Fruit fly (Drosophila melanogaster) whole organism, prepupa: Measurements from ENCODE around the gene CG46320.

ENCODE experiments used
- Blimp-1 ChIP-seq: fragments of 200-800 bp; sonication (Bioruptor generic); optimal IDR thresholded peaks from 3 replicates; lab custom pipeline; 2017; ENCODE audit warnings: missing biosample characterization, missing genetic modification characterization, mild to moderate bottlenecking, moderate library complexity, missing genetic modification reagents
- CG10631 ChIP-seq: fragments of 200-800 bp; sonication (Bioruptor generic); optimal IDR thresholded peaks from 2 replicates; lab custom pipeline; 2016; ENCODE audit warnings: missing biosample characterization, missing genetic modification characterization
- CG10669 ChIP-seq: fragments of 200-800 bp; sonication (Bioruptor generic); optimal IDR thresholded peaks from 3 replicates; lab custom pipeline; 2018; ENCODE audit warnings: missing biosample characterization, mild to moderate bottlenecking, missing genetic modification characterization, moderate library complexity
- CG11294 ChIP-seq: fragments of 200-800 bp; sonication (Bioruptor generic); IDR thresholded peaks from 2 replicates; pipeline ENCODE4 v1.3.6; 2022; ENCODE audit warnings: missing biosample characterization, missing genetic modification characterization
- CG11762 ChIP-seq: fragments of 200-800 bp; sonication (Bioruptor generic); optimal IDR thresholded peaks from 3 replicates; lab custom pipeline; 2016; ENCODE audit warnings: missing biosample characterization, missing genetic modification characterization; ENCODE audit not compliant: insufficient read depth
- CG11902 ChIP-seq: fragments of 200-800 bp; sonication (Bioruptor generic); optimal IDR thresholded peaks from 3 replicates; lab custom pipeline; 2016; ENCODE audit warnings: missing biosample characterization, missing genetic modification characterization
- CG15336 ChIP-seq: fragments of 200-800 bp; sonication (Bioruptor generic); IDR thresholded peaks from 2 replicates; pipeline ENCODE4 v1.3.6; 2022; ENCODE audit warnings: missing biosample characterization, missing genetic modification characterization
- CG1621 ChIP-seq: fragments of 200-800 bp; sonication (Bioruptor generic); optimal IDR thresholded peaks from 3 replicates; lab custom pipeline; 2018; ENCODE audit warnings: missing biosample characterization, mild to moderate bottlenecking, missing genetic modification characterization
- CG16779 ChIP-seq: fragments of 200-800 bp; sonication (Bioruptor generic); optimal IDR thresholded peaks from 3 replicates; lab custom pipeline; 2017; ENCODE audit warnings: missing biosample characterization, mild to moderate bottlenecking, missing genetic modification characterization
- CG3032 ChIP-seq: fragments of 200-800 bp; optimal IDR thresholded peaks from 2 replicates; lab custom pipeline; 2019; ENCODE audit warnings: missing biosample characterization, mild to moderate bottlenecking, missing genetic modification characterization, moderate library complexity
- CG31627 ChIP-seq: fragments of 200-800 bp; sonication (Bioruptor generic); optimal IDR thresholded peaks from 3 replicates; lab custom pipeline; 2016; ENCODE audit warnings: missing biosample characterization, missing genetic modification characterization
- CG32006 ChIP-seq: fragments of 200-800 bp; sonication (Bioruptor generic); optimal IDR thresholded peaks from 3 replicates; lab custom pipeline; 2017; ENCODE audit warnings: missing biosample characterization, mild to moderate bottlenecking, missing genetic modification characterization
- CG34406 ChIP-seq: fragments of 200-800 bp; sonication (Bioruptor generic); optimal IDR thresholded peaks from 3 replicates; lab custom pipeline; 2016; ENCODE audit warnings: missing biosample characterization, missing genetic modification characterization
- CG3919 ChIP-seq: fragments of 200-800 bp; sonication (Bioruptor generic); optimal IDR thresholded peaks from 3 replicates; lab custom pipeline; 2016; ENCODE audit warnings: missing biosample characterization, missing genetic modification characterization
- CG4318 ChIP-seq: fragments of 200-800 bp; sonication (Bioruptor generic); optimal IDR thresholded peaks from 3 replicates; lab custom pipeline; 2017; ENCODE audit warnings: missing biosample characterization, mild to moderate bottlenecking, missing genetic modification characterization
- CG6163 ChIP-seq: fragments of 200-800 bp; sonication (Bioruptor generic); IDR thresholded peaks from 3 replicates; pipeline ENCODE4 v1.3.6; 2022; ENCODE audit warnings: missing biosample characterization, missing genetic modification characterization
- CG6792 ChIP-seq: fragments of 200-800 bp; sonication (Bioruptor generic); optimal IDR thresholded peaks from 3 replicates; lab custom pipeline; 2016; ENCODE audit warnings: missing biosample characterization, missing genetic modification characterization
- CG6808 ChIP-seq: fragments of 200-800 bp; sonication (Bioruptor generic); optimal IDR thresholded peaks from 3 replicates; lab custom pipeline; 2017; ENCODE audit warnings: missing biosample characterization, missing genetic modification characterization, mild to moderate bottlenecking, moderate library complexity, missing genetic modification reagents
- CG6854 ChIP-seq: fragments of 200-800 bp; sonication (Bioruptor generic); optimal IDR thresholded peaks from 2 replicates; lab custom pipeline; 2017; ENCODE audit warnings: missing biosample characterization, mild to moderate bottlenecking, missing genetic modification characterization
- CG8319 ChIP-seq: fragments of 200-800 bp; sonication (Bioruptor generic); optimal IDR thresholded peaks from 3 replicates; lab custom pipeline; 2016; ENCODE audit warnings: missing biosample characterization, missing genetic modification characterization
- CG8632 ChIP-seq: fragments of 200-800 bp; sonication (Bioruptor generic); optimal IDR thresholded peaks from 3 replicates; lab custom pipeline; 2016; ENCODE audit warnings: missing biosample characterization, missing genetic modification characterization
- CG9139 ChIP-seq: fragments of 200-800 bp; sonication (Bioruptor generic); optimal IDR thresholded peaks from 3 replicates; lab custom pipeline; 2017; ENCODE audit warnings: missing biosample characterization, mild to moderate bottlenecking, missing genetic modification characterization
- Eip75B ChIP-seq: fragments of 200-800 bp; sonication (Bioruptor generic); optimal IDR thresholded peaks from 3 replicates; lab custom pipeline; 2016; ENCODE audit warnings: missing biosample characterization, missing genetic modification characterization
- Eip78C ChIP-seq: fragments of 200-800 bp; sonication (Bioruptor generic); peaks from one replicate; lab custom pipeline; 2016; ENCODE audit warnings: missing biosample characterization, missing genetic modification characterization
- Eip93F ChIP-seq: fragments of 200-800 bp; sonication (Bioruptor generic); optimal IDR thresholded peaks from 2 replicates; lab custom pipeline; 2016; ENCODE audit warnings: missing biosample characterization, mild to moderate bottlenecking, missing genetic modification characterization
- Ets21C ChIP-seq: fragments of 200-800 bp; sonication (Bioruptor generic); optimal IDR thresholded peaks from 3 replicates; lab custom pipeline; 2016; ENCODE audit warnings: missing biosample characterization, missing genetic modification characterization
- Ets96B ChIP-seq: fragments of 200-800 bp; optimal IDR thresholded peaks from 2 replicates; lab custom pipeline; 2019; ENCODE audit warnings: missing biosample characterization, mild to moderate bottlenecking, missing genetic modification characterization, moderate library complexity
- Gug ChIP-seq: fragments of 200-800 bp; sonication (Bioruptor generic); IDR thresholded peaks from 2 replicates; pipeline ENCODE4 v1.3.6; 2022; ENCODE audit warnings: missing biosample characterization, missing genetic modification characterization
- Hr38 ChIP-seq: sonication (Bioruptor generic); optimal IDR thresholded peaks from 2 replicates; lab custom pipeline; 2016; ENCODE audit warnings: missing biosample characterization, missing genetic modification characterization
- Hr39 ChIP-seq: fragments of 200-800 bp; sonication (Bioruptor generic); optimal IDR thresholded peaks from 2 replicates; lab custom pipeline; 2016; ENCODE audit warnings: missing biosample characterization, missing genetic modification characterization
- Hr4 ChIP-seq: fragments of 200-800 bp; sonication (Bioruptor generic); optimal IDR thresholded peaks from 3 replicates; lab custom pipeline; 2016; ENCODE audit warnings: missing biosample characterization, missing genetic modification characterization
- Lpt ChIP-seq: fragments of 200-800 bp; sonication (Bioruptor generic); optimal IDR thresholded peaks from 3 replicates; lab custom pipeline; 2016; ENCODE audit warnings: missing biosample characterization, missing genetic modification characterization
- OdsH ChIP-seq: fragments of 200-800 bp; sonication (Bioruptor generic); optimal IDR thresholded peaks from 3 replicates; lab custom pipeline; 2016; ENCODE audit warnings: missing biosample characterization, missing genetic modification characterization
- Smox ChIP-seq: fragments of 200-800 bp; sonication (Bioruptor generic); optimal IDR thresholded peaks from 3 replicates; lab custom pipeline; 2016; ENCODE audit warnings: missing biosample characterization, missing genetic modification characterization
- Sox102F ChIP-seq: fragments of 200-800 bp; sonication (Bioruptor generic); optimal IDR thresholded peaks from 2 replicates; lab custom pipeline; 2016; ENCODE audit warnings: missing biosample characterization, mild to moderate bottlenecking, missing genetic modification characterization
- Sox14 ChIP-seq: fragments of 200-800 bp; sonication (Bioruptor generic); optimal IDR thresholded peaks from 3 replicates; lab custom pipeline; 2016; ENCODE audit warnings: missing biosample characterization, missing genetic modification characterization
- Sox15 ChIP-seq: fragments of 200-800 bp; sonication (Bioruptor generic); optimal IDR thresholded peaks from 3 replicates; lab custom pipeline; 2016; ENCODE audit warnings: missing biosample characterization, missing genetic modification characterization
- achi ChIP-seq: fragments of 200-800 bp; sonication (Bioruptor generic); optimal IDR thresholded peaks from 3 replicates; lab custom pipeline; 2016; ENCODE audit warnings: missing biosample characterization, missing genetic modification characterization
- cyc ChIP-seq: fragments of 200-800 bp; sonication (Bioruptor generic); optimal IDR thresholded peaks from 3 replicates; lab custom pipeline; 2016; ENCODE audit warnings: missing biosample characterization, missing genetic modification characterization
- dac ChIP-seq: fragments of 200-800 bp; sonication (Bioruptor generic); optimal IDR thresholded peaks from 2 replicates; lab custom pipeline; 2017; ENCODE audit warnings: missing biosample characterization, mild to moderate bottlenecking, missing genetic modification characterization
- dsx ChIP-seq: fragments of 200-800 bp; optimal IDR thresholded peaks from 3 replicates; lab custom pipeline; 2019; ENCODE audit warnings: missing biosample characterization, mild to moderate bottlenecking, missing genetic modification characterization, moderate library complexity; ENCODE audit not compliant: poor library complexity, severe bottlenecking
- eg ChIP-seq: fragments of 200-800 bp; sonication (Bioruptor generic); IDR thresholded peaks from 3 replicates; pipeline ENCODE4 v1.3.6; 2022; ENCODE audit warnings: missing biosample characterization, missing genetic modification characterization
- esn ChIP-seq: fragments of 200-800 bp; sonication (Bioruptor generic); optimal IDR thresholded peaks from 2 replicates; lab custom pipeline; 2016; ENCODE audit warnings: missing biosample characterization, mild to moderate bottlenecking, missing genetic modification characterization, moderate library complexity
- fd59A ChIP-seq: fragments of 200-800 bp; sonication (Bioruptor generic); optimal IDR thresholded peaks from 2 replicates; lab custom pipeline; 2017; ENCODE audit warnings: missing biosample characterization, mild to moderate bottlenecking, missing genetic modification characterization, missing genetic modification reagents
- lz ChIP-seq: fragments of 200-800 bp; sonication (Bioruptor generic); optimal IDR thresholded peaks from 3 replicates; lab custom pipeline; 2016; ENCODE audit warnings: missing biosample characterization, missing genetic modification characterization
- pdm3 ChIP-seq: fragments of 200-800 bp; sonication (Bioruptor generic); optimal IDR thresholded peaks from 3 replicates; lab custom pipeline; 2016; ENCODE audit warnings: missing biosample characterization, missing genetic modification characterization
- spab ChIP-seq: fragments of 200-800 bp; sonication (Bioruptor generic); optimal IDR thresholded peaks from 2 replicates; lab custom pipeline; 2017; ENCODE audit warnings: missing biosample characterization, mild to moderate bottlenecking, missing genetic modification characterization, missing genetic modification reagents
- ss ChIP-seq, 2 experiments: fragments of 200-800 bp; sonication (Bioruptor generic); optimal IDR thresholded peaks; 2 replicates in 1 of 2; 3 replicates in 1 of 2; lab custom pipeline; 2017 to 2018; ENCODE audit warnings: mild to moderate bottlenecking in 2 of 2, missing biosample characterization in 2 of 2, missing genetic modification characterization in 2 of 2, moderate library complexity in 1 of 2
- svp ChIP-seq: fragments of 200-800 bp; sonication (Bioruptor generic); peaks from one replicate; lab custom pipeline; 2016; ENCODE audit warnings: missing biosample characterization, missing genetic modification characterization
- topi ChIP-seq: fragments of 200-800 bp; sonication (Bioruptor generic); optimal IDR thresholded peaks from 3 replicates; lab custom pipeline; 2016; ENCODE audit warnings: missing biosample characterization, missing genetic modification characterization
- vri ChIP-seq: fragments of 200-800 bp; sonication (Bioruptor generic); optimal IDR thresholded peaks from 3 replicates; lab custom pipeline; 2016; ENCODE audit warnings: missing biosample characterization, mild to moderate bottlenecking, missing genetic modification characterization

The CG46320 gene

DNA sequence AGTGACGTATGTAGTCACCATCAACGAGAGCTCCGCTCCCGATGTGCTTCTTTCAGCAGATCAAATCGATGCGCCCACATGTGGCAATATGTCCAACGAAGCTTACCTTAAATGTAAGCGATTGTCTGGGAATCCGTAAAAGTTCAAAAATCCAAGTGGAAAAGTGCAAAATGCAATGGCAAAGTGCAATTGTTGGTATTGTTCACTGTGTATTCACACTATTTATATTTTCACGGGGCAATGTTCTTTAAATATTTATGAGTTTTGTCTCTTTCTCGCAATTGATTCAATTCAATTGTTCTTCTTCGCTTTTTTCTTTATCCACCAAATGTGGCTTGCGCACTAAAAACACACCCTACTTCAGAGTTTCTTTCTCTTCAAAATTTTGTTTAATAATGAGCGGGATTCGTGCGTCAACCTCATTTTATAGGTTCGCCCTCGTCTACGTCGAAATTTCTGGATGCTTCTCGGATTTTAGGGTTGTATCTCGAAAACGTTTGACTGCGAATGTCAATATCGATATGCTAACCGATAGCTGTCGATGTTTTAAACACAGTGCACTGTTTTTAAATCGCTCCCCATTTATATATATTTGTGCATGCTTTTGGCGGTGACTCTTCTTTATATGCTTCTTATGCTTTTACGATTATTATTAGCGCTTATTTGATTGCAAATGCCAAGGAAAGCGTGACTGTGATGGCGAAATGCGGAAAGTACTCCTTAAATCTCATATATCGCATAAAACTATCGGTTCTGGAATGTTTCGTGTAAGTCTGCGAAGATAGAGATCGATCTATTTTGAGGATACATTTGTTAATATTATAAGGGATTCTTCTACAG is 88.0 kb downstream of the CG46320 start, which contains the start of gene DnaJ-1:
DnaJ-1 (minus strand) TSS at position 450 of the 840 bp plus-strand sequence.
- TF ChIP-seq CG16779 (tag; lab: Kevin White, UChicago) (peak; percentile 52), Hr4 (no peak), Gug (GFP tag; lab: Robert Waterston, UW) (no peak), CG11762 (GFP tag; lab: Kevin White, UChicago) (no peak), CG6163 (no peak), dac (GFP tag; lab: Kevin White, UChicago) (no peak), Ets21C (no peak), lz (GFP tag; lab: Kevin White, UChicago) (peak; percentile 6), Smox (GFP tag; lab: Kevin White, UChicago) (no peak), Blimp-1 (GFP tag; lab: Kevin White, UChicago) (no peak), CG11902 (GFP tag; lab: Kevin White, UChicago) (no peak), CG6808 (GFP tag; lab: Kevin White, UChicago) (peak; percentile 55), CG6854 (GFP tag; lab: Kevin White, UChicago) (peak; percentile 82), CG11294 (GFP tag; lab: Robert Waterston, UW) (no peak), OdsH (GFP tag; lab: Kevin White, UChicago) (no peak), cyc (GFP tag; lab: Kevin White, UChicago) (no peak), vri (GFP tag; lab: Kevin White, UChicago) (peak; percentile 64), CG9139 (GFP tag; lab: Kevin White, UChicago) (peak; percentile 52), Hr38 (GFP tag; lab: Kevin White, UChicago) (no peak), Eip75B (GFP tag; lab: Kevin White, UChicago) (peak; percentile 36), CG32006 (GFP tag; lab: Kevin White, UChicago) (no peak), CG3919 (no peak), CG15336 (GFP tag; lab: Robert Waterston, UW) (no peak), CG3032 (tag; lab: Kevin White, UChicago) (no peak), CG10631 (GFP tag; lab: Kevin White, UChicago) (peak; percentile 18), pdm3 (GFP tag; lab: Kevin White, UChicago) (no peak), Lpt (GFP tag; lab: Kevin White, UChicago) (no peak), svp (GFP tag; lab: Kevin White, UChicago) (peak; percentile 75), topi (peak; percentile 38), Hr39 (GFP tag; lab: Kevin White, UChicago) (no peak), dsx (GFP tag; lab: Kevin White, UChicago) (peak; percentile 64), Sox15 (no peak), fd59A (GFP tag; lab: Kevin White, UChicago) (no peak), CG10669 (no peak), CG4318 (GFP tag; lab: Kevin White, UChicago) (no peak), esn (peak; percentile 29), CG8632 (GFP tag; lab: Kevin White, UChicago) (no peak), Eip78C (GFP tag; lab: Kevin White, UChicago) (peak; percentile 83), Ets96B (tag; lab: Kevin White, UChicago) (no peak), achi (GFP tag; lab: Kevin White, UChicago) (peak; percentile 15), eg (GFP tag; lab: Robert Waterston, UW) (peak; percentile 33; the same call in 1 of the 3 replicates), Sox14 (peak; percentile 61), spab (GFP tag; lab: Kevin White, UChicago) (no peak), Sox102F (peak; percentile 54), CG1621 (tag; lab: Kevin White, UChicago) (peak; percentile 32), ss (GFP tag; optimal IDR thresholded peaks at IDR 0.05; lab: Kevin White, UChicago) (peak; percentile 69 to 84), CG34406 (no peak), Eip93F (GFP tag; lab: Kevin White, UChicago) (no peak), CG6792 (GFP tag; lab: Kevin White, UChicago) (peak; percentile 18), CG8319 (GFP tag; lab: Kevin White, UChicago) (no peak), CG31627 (GFP tag; lab: Kevin White, UChicago) (peak; percentile 37)
